Worm (Caenorhabditis elegans): Measurements from ENCODE around the gene far-4.

Gene far-4

DNA sequence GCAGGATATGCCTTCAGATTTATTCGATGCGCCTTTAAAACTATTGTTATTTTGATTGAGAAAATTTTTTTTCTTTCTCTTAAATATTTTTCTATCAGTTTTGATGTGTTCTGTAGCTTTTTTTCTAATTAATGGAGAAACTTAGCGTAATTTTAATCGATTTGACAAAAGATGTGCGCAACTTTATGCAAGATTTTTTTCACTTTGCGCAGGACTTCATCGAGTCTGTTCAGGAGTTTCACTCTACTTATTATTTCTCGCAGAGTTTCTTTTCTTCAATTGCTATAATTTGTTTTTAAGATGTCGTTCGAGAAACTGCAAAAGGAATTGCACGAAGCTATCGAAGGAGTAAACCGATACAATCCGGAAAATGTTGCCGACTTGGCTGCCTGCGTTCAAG is 45.8 kb downstream of the far-4 start, which contains the start of gene eif-3.K:
Gene eif-3.K, plus strand, starts transcription at position 301 of the 400 bp plus-strand sequence.
- TF ChIP-seq flt-1 (GFP tag; IDR thresholded peaks at IDR 0.05) (no peak), ets-7 (tag; optimal IDR thresholded peaks at IDR 0.05) (no peak), hmg-4 (GFP tag; optimal IDR thresholded peaks at IDR 0.05) (no peak), F13C5.2 (tag; optimal IDR thresholded peaks at IDR 0.05) (no peak), ceh-36 (tag; optimal IDR thresholded peaks at IDR 0.05) (no peak), tbx-11 (GFP tag; IDR thresholded peaks at IDR 0.05) (no peak), tbx-37 (GFP tag; conservative IDR thresholded peaks at IDR 0.05) (no peak), B0310.2 (tag; optimal IDR thresholded peaks at IDR 0.05) (no peak), ceh-13 (GFP tag; optimal IDR thresholded peaks at IDR 0.05) (no peak), scrt-1 (GFP tag; IDR thresholded peaks at IDR 0.05) (no peak), tra-4 (tag; optimal IDR thresholded peaks at IDR 0.05) (no peak), hnd-1 (tag; optimal IDR thresholded peaks at IDR 0.05) (no peak), sea-1 (GFP tag; conservative IDR thresholded peaks at IDR 0.05) (no peak), aly-1 (tag; optimal IDR thresholded peaks at IDR 0.05) (no peak), hmbx-1 (tag; optimal IDR thresholded peaks at IDR 0.05) (no peak), pes-1 (GFP tag; IDR thresholded peaks at IDR 0.05) (no peak), ama-1 (optimal IDR thresholded peaks at IDR 0.05) (no peak)

DNA sequence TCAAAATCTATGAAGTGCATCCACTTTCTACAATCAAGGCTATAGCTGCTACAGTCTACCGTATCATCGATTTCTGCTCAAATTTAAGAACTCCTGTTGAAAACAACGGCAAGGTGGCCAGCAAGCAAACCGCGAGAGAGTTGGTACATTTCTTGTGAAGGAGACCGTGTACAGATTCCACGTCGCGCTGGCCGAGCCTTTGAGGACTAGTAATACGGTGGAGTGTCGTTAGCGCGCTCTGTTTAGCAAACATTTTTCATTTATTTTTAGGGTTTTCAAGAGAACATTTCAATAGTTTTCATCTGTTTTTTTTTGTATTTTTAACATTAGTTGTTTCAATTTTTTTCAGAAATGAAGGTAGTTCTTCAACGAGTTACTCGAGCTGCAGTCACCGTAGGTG is 47.2 kb downstream of the far-4 start, which contains the start of gene pqn-68:
Gene pqn-68, plus strand, starts transcription at position 350 of the 400 bp plus-strand sequence.
- no peak for TF ChIP-seq ceh-13 (GFP tag; optimal IDR thresholded peaks at IDR 0.05)
- no peak for TF ChIP-seq hmbx-1 (tag; optimal IDR thresholded peaks at IDR 0.05)
- TF ChIP-seq tbx-11 (GFP tag; IDR thresholded peaks at IDR 0.05): no peak
- no peak for TF ChIP-seq B0310.2 (tag; optimal IDR thresholded peaks at IDR 0.05)
- TF ChIP-seq aly-1 (tag; optimal IDR thresholded peaks at IDR 0.05): no peak
- TF ChIP-seq tra-4 (tag; optimal IDR thresholded peaks at IDR 0.05): no peak
- TF ChIP-seq hmg-4 (GFP tag; optimal IDR thresholded peaks at IDR 0.05): no peak
- no peak for TF ChIP-seq ceh-36 (tag; optimal IDR thresholded peaks at IDR 0.05)
- TF ChIP-seq tbx-37 (GFP tag; conservative IDR thresholded peaks at IDR 0.05): no peak; the same call in 1 of the 2 replicates
- no peak for TF ChIP-seq ama-1 (optimal IDR thresholded peaks at IDR 0.05)
- TF ChIP-seq flt-1 (GFP tag; IDR thresholded peaks at IDR 0.05): no peak
- TF ChIP-seq F13C5.2 (tag; optimal IDR thresholded peaks at IDR 0.05): no peak
- no peak for TF ChIP-seq hnd-1 (tag; optimal IDR thresholded peaks at IDR 0.05)
- no peak for TF ChIP-seq scrt-1 (GFP tag; IDR thresholded peaks at IDR 0.05)
- no peak for TF ChIP-seq ets-7 (tag; optimal IDR thresholded peaks at IDR 0.05)

DNA sequence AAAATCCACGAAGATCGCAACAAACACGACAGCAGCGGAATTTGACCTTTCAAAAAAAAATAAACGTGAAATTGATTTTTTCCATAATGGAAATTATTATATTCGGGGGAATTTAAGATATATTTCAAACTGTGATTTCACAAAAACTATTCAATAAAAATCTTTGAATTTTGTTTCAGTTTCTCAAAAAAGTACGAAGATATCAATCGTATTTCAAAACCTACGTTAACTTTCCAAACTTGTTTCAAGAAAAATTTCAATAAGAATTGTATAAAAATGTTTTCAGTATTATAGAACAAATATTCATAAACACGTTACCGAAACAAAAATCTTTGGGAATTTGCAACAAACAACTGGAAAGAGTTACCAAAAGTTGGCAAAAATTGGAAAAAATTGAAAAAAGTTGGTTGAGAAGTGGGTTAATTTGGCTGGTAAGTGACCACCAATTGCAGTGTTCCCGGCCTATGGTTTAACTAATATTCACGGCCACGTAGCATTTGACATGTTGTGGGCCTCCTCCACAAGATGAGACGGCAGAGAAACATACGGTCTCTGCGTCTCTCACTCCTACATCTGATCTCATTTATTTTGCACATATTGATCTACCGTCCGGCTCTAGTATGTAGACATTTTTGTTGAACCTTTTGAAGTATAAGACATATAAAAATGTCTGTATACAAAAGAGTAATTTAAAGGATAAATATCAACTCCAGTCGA is 48.5 kb downstream of the far-4 start, which contains the start of the genes T16G1.9 and T16G1.18:
Gene T16G1.9, minus strand, starts transcription at position 51 of the 717 bp plus-strand sequence.
Gene T16G1.18, plus strand, starts transcription at position 493 of the 717 bp plus-strand sequence.
- TF ChIP-seq aly-1 (tag; optimal IDR thresholded peaks at IDR 0.05) (no peak), F13C5.2 (tag; optimal IDR thresholded peaks at IDR 0.05) (peak; percentile 56)

DNA sequence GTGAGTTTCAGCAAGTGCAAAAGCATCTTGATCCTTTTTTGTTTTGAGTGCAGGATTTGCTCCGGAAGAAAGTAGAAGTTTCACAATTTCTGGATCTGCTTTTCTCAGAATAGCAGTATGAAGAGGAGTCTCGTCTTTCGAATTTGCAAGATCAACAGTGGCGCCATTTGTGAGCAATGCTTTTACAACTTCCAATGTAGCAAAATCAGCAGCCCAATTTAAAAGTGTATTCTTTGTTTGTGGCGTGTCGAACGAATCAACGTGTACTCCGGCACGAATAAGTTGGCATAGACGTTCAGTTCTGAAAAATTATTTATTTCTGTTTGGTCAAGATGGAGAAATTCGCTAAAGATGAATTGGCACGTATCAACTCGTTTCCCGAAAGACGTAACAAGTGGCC is 49.9 kb downstream of the far-4 start, which contains the start of gene T16G1.13:
Gene T16G1.13, plus strand, starts transcription at position 301 of the 400 bp plus-strand sequence.
- TF ChIP-seq tbx-37 (GFP tag; conservative IDR thresholded peaks at IDR 0.05) (no peak), sea-1 (GFP tag; conservative IDR thresholded peaks at IDR 0.05) (no peak), B0310.2 (tag; optimal IDR thresholded peaks at IDR 0.05) (no peak), tra-4 (tag; optimal IDR thresholded peaks at IDR 0.05) (no peak), scrt-1 (GFP tag; IDR thresholded peaks at IDR 0.05) (no peak), ets-7 (tag; optimal IDR thresholded peaks at IDR 0.05) (no peak), pes-1 (GFP tag; IDR thresholded peaks at IDR 0.05) (no peak), ama-1 (optimal IDR thresholded peaks at IDR 0.05) (no peak), ceh-13 (GFP tag; optimal IDR thresholded peaks at IDR 0.05) (no peak), hmg-4 (GFP tag; optimal IDR thresholded peaks at IDR 0.05) (no peak), ceh-36 (tag; optimal IDR thresholded peaks at IDR 0.05) (no peak), aly-1 (tag; optimal IDR thresholded peaks at IDR 0.05) (no peak), flt-1 (GFP tag; IDR thresholded peaks at IDR 0.05) (no peak), hmbx-1 (tag; optimal IDR thresholded peaks at IDR 0.05) (no peak), hnd-1 (tag; optimal IDR thresholded peaks at IDR 0.05) (no peak), tbx-11 (GFP tag; IDR thresholded peaks at IDR 0.05) (no peak), F13C5.2 (tag; optimal IDR thresholded peaks at IDR 0.05) (no peak)

Data from whole organism, early embryonic.